Fruit fly (Drosophila melanogaster) whole organism, embryonic: ENCODE measurements around the gene CG13671.
A peak's percentile ranks its signal among the peaks of the same experiment; 100 is the strongest.

Experiments
- CG1024 ChIP-seq: fragments of 200-800 bp; sonication (Bioruptor generic); IDR thresholded peaks from 2 replicates; pipeline ENCODE4 v1.3.6; 2022; ENCODE audit warnings: missing biosample characterization, missing genetic modification characterization
- CG10654 ChIP-seq: fragments of 200-800 bp; sonication (Bioruptor generic); optimal IDR thresholded peaks from 2 replicates; lab custom pipeline; 2016; ENCODE audit warnings: missing biosample characterization, missing genetic modification characterization
- CG11085 ChIP-seq: fragments of 200-800 bp; sonication (Bioruptor generic); IDR thresholded peaks from 2 replicates; pipeline ENCODE4 v1.3.6; 2022; ENCODE audit warnings: missing biosample characterization, missing genetic modification characterization
- CG13287 ChIP-seq: fragments of 200-800 bp; sonication (Bioruptor generic); IDR thresholded peaks from 2 replicates; pipeline ENCODE4 v1.3.6; 2022; ENCODE audit warnings: missing biosample characterization, missing genetic modification characterization; ENCODE audit not compliant: partially characterized antibody
- CG13296 ChIP-seq: fragments of 200-800 bp; sonication (Bioruptor generic); optimal IDR thresholded peaks from 3 replicates; lab custom pipeline; 2018; ENCODE audit warnings: missing biosample characterization, mild to moderate bottlenecking, missing genetic modification characterization
- CG14667 ChIP-seq: fragments of 200-800 bp; sonication (Bioruptor generic); IDR thresholded peaks from 2 replicates; pipeline ENCODE4 v1.3.6; 2022; ENCODE audit warnings: missing biosample characterization, missing genetic modification characterization
- CG15479 ChIP-seq: fragments of 200-800 bp; sonication (Bioruptor generic); optimal IDR thresholded peaks from 3 replicates; lab custom pipeline; 2019; ENCODE audit warnings: missing biosample characterization, mild to moderate bottlenecking, missing genetic modification characterization, moderate library complexity
- CG17568 ChIP-seq: fragments of 200-800 bp; sonication (Bioruptor generic); optimal IDR thresholded peaks from 2 replicates; lab custom pipeline; 2018; ENCODE audit warnings: missing biosample characterization, mild to moderate bottlenecking, missing genetic modification characterization, moderate library complexity
- CG17912 ChIP-seq: fragments of 200-800 bp; sonication (Bioruptor generic); optimal IDR thresholded peaks from 2 replicates; lab custom pipeline; 2018; ENCODE audit warnings: missing biosample characterization, mild to moderate bottlenecking, missing genetic modification characterization
- CG18011 ChIP-seq: fragments of 200-800 bp; sonication (Bioruptor generic); optimal IDR thresholded peaks from 2 replicates; lab custom pipeline; 2017; ENCODE audit warnings: missing biosample characterization, missing genetic modification characterization, mild to moderate bottlenecking, moderate library complexity, missing genotype
- CG18619 ChIP-seq: fragments of 200-800 bp; sonication (Bioruptor generic); optimal IDR thresholded peaks from 3 replicates; lab custom pipeline; 2017; ENCODE audit warnings: missing biosample characterization, mild to moderate bottlenecking, missing genetic modification characterization
- CG30431 ChIP-seq: fragments of 200-800 bp; sonication (Bioruptor generic); optimal IDR thresholded peaks from 2 replicates; lab custom pipeline; 2017; ENCODE audit warnings: missing biosample characterization, missing genetic modification characterization
- CG3407 ChIP-seq: fragments of 200-800 bp; sonication (Bioruptor generic); optimal IDR thresholded peaks from 2 replicates; lab custom pipeline; 2018; ENCODE audit warnings: missing biosample characterization, mild to moderate bottlenecking, missing genetic modification characterization
- CG34376 ChIP-seq: fragments of 200-800 bp; sonication (Bioruptor generic); optimal IDR thresholded peaks from 2 replicates; lab custom pipeline; 2018; ENCODE audit warnings: missing biosample characterization, mild to moderate bottlenecking, missing genetic modification characterization
- CG4820 ChIP-seq: fragments of 200-800 bp; sonication (Bioruptor generic); optimal IDR thresholded peaks from 3 replicates; lab custom pipeline; 2016; ENCODE audit warnings: missing biosample characterization, missing genetic modification characterization
- CG6654 ChIP-seq: fragments of 200-800 bp; sonication (Bioruptor generic); optimal IDR thresholded peaks from 2 replicates; lab custom pipeline; 2017; ENCODE audit warnings: missing biosample characterization, mild to moderate bottlenecking, missing genetic modification characterization
- CG6765 ChIP-seq: fragments of 200-800 bp; sonication (Bioruptor generic); optimal IDR thresholded peaks from 3 replicates; lab custom pipeline; 2017; ENCODE audit warnings: missing biosample characterization, mild to moderate bottlenecking, missing genetic modification characterization
- CG7745 ChIP-seq: fragments of 200-800 bp; sonication (Bioruptor generic); optimal IDR thresholded peaks from 2 replicates; lab custom pipeline; 2018; ENCODE audit warnings: missing biosample characterization, mild to moderate bottlenecking, missing genetic modification characterization, moderate library complexity
- D ChIP-seq, 2 experiments: fragments of 200-800 bp in 1 of 2; fragments of >200 bp in 1 of 2; sonication (Bioruptor generic) in 1 of 2; optimal IDR thresholded peaks; 2 replicates in 1 of 2; 3 replicates in 1 of 2; lab custom pipeline; 2017; ENCODE audit warnings: mild to moderate bottlenecking in 1 of 2, missing biosample characterization in 1 of 2, missing genetic modification characterization in 1 of 2, missing genetic modification reagents in 1 of 2
- D19A ChIP-seq: fragments of 200-800 bp; optimal IDR thresholded peaks from 3 replicates; lab custom pipeline; 2019; ENCODE audit warnings: missing biosample characterization, mild to moderate bottlenecking, missing genetic modification characterization, moderate library complexity
- D19B ChIP-seq: fragments of 200-800 bp; sonication (Bioruptor generic); optimal IDR thresholded peaks from 2 replicates; lab custom pipeline; 2017; ENCODE audit warnings: missing biosample characterization, mild to moderate bottlenecking, missing genetic modification characterization
- Fer1 ChIP-seq: fragments of 200-800 bp; sonication (Bioruptor generic); optimal IDR thresholded peaks from 2 replicates; lab custom pipeline; 2017; ENCODE audit warnings: missing biosample characterization, mild to moderate bottlenecking, missing genetic modification characterization
- HHEX ChIP-seq: fragments of 200-800 bp; sonication (Bioruptor generic); optimal IDR thresholded peaks from 3 replicates; lab custom pipeline; 2017; ENCODE audit warnings: missing biosample characterization, mild to moderate bottlenecking, missing genetic modification characterization, missing genetic modification reagents
- HmgZ ChIP-seq: fragments of 200-800 bp; sonication (Bioruptor generic); optimal IDR thresholded peaks from 2 replicates; lab custom pipeline; 2018; ENCODE audit warnings: missing biosample characterization, mild to moderate bottlenecking, missing genetic modification characterization
- Hmx ChIP-seq: fragments of 200-800 bp; sonication (Bioruptor generic); optimal IDR thresholded peaks from 2 replicates; lab custom pipeline; 2016; ENCODE audit warnings: missing biosample characterization, missing genetic modification characterization
- Hr3 ChIP-seq: fragments of 200-800 bp; sonication (Bioruptor generic); optimal IDR thresholded peaks from 3 replicates; lab custom pipeline; 2016; ENCODE audit warnings: missing biosample characterization, missing genetic modification characterization
- MTF-1 ChIP-seq: fragments of 200-800 bp; sonication (Bioruptor generic); optimal IDR thresholded peaks from 2 replicates; lab custom pipeline; 2018; ENCODE audit warnings: missing biosample characterization, mild to moderate bottlenecking, missing genetic modification characterization, borderline replicate concordance
- Xrp1 ChIP-seq: fragments of 200-800 bp; sonication (Bioruptor generic); IDR thresholded peaks from 2 replicates; pipeline ENCODE4 v1.3.6; 2022; ENCODE audit warnings: missing biosample characterization, missing genetic modification characterization
- ac ChIP-seq: fragments of 200-800 bp; sonication (Bioruptor generic); optimal IDR thresholded peaks from 3 replicates; lab custom pipeline; 2017; ENCODE audit warnings: missing biosample characterization, mild to moderate bottlenecking, missing genetic modification characterization
- amos ChIP-seq: fragments of 200-800 bp; sonication (Bioruptor generic); IDR thresholded peaks from 2 replicates; pipeline ENCODE4 v1.3.6; 2022; ENCODE audit warnings: missing biosample characterization, missing genetic modification characterization; ENCODE audit not compliant: partially characterized antibody
- crp ChIP-seq, 2 experiments: fragments of 200-800 bp; sonication (Bioruptor generic); optimal IDR thresholded peaks; 2 replicates in 1 of 2; 3 replicates in 1 of 2; lab custom pipeline; 2017; ENCODE audit warnings: missing biosample characterization in 2 of 2, missing genetic modification characterization in 2 of 2, mild to moderate bottlenecking in 1 of 2, moderate library complexity in 1 of 2
- fd64A ChIP-seq: fragments of 200-800 bp; sonication (Bioruptor generic); optimal IDR thresholded peaks from 3 replicates; lab custom pipeline; 2018; ENCODE audit warnings: missing biosample characterization, mild to moderate bottlenecking, missing genetic modification characterization
- gem ChIP-seq: fragments of 200-800 bp; sonication (Bioruptor generic); optimal IDR thresholded peaks from 2 replicates; lab custom pipeline; 2019; ENCODE audit warnings: missing biosample characterization, mild to moderate bottlenecking, missing genetic modification characterization, moderate library complexity
- gsb ChIP-seq: fragments of 200-800 bp; sonication (Bioruptor generic); IDR thresholded peaks from 2 replicates; pipeline ENCODE4 v1.3.6; 2022; ENCODE audit warnings: missing biosample characterization, missing genetic modification characterization
- h ChIP-seq: fragments of >200 bp; optimal IDR thresholded peaks from 2 replicates; lab custom pipeline; 2017
- lmd ChIP-seq: fragments of 200-800 bp; sonication (Bioruptor generic); IDR thresholded peaks from 2 replicates; pipeline ENCODE4 v1.3.6; 2022; ENCODE audit warnings: missing biosample characterization, missing genetic modification characterization
- mirr ChIP-seq: fragments of 200-800 bp; sonication (Bioruptor generic); optimal IDR thresholded peaks from 3 replicates; lab custom pipeline; 2018; ENCODE audit warnings: missing biosample characterization, mild to moderate bottlenecking, missing genetic modification characterization
- peb ChIP-seq: fragments of 200-800 bp; sonication (Bioruptor generic); IDR thresholded peaks from 2 replicates; pipeline ENCODE4 v1.3.6; 2022; ENCODE audit warnings: missing biosample characterization, missing genetic modification characterization
- pros ChIP-seq: fragments of 200-800 bp; sonication (Bioruptor generic); optimal IDR thresholded peaks from 3 replicates; lab custom pipeline; 2019; ENCODE audit warnings: missing biosample characterization, mild to moderate bottlenecking, missing genetic modification characterization, moderate library complexity
- pum ChIP-seq: fragments of 200-800 bp; sonication (Bioruptor generic); optimal IDR thresholded peaks from 2 replicates; lab custom pipeline; 2016; ENCODE audit warnings: missing biosample characterization, missing genetic modification characterization
- rib ChIP-seq: fragments of 200-800 bp; sonication (Bioruptor generic); IDR thresholded peaks from 2 replicates; pipeline ENCODE4 v1.3.6; 2022; ENCODE audit warnings: missing biosample characterization, missing genetic modification characterization
- schlank ChIP-seq: fragments of 200-800 bp; sonication (Bioruptor generic); optimal IDR thresholded peaks from 2 replicates; lab custom pipeline; 2018; ENCODE audit warnings: missing biosample characterization, mild to moderate bottlenecking, missing genetic modification characterization
- slbo ChIP-seq: fragments of 200-800 bp; sonication (Bioruptor generic); IDR thresholded peaks from 2 replicates; pipeline ENCODE4 v1.3.6; 2022; ENCODE audit warnings: missing biosample characterization, missing genetic modification characterization
- slou ChIP-seq: fragments of 200-800 bp; sonication (Bioruptor generic); optimal IDR thresholded peaks from 3 replicates; lab custom pipeline; 2016; ENCODE audit warnings: missing biosample characterization, missing genetic modification characterization
- sob ChIP-seq: fragments of 200-800 bp; sonication (Bioruptor generic); IDR thresholded peaks from 2 replicates; pipeline ENCODE4 v1.3.6; 2022; ENCODE audit warnings: missing biosample characterization, missing genetic modification characterization
- sqz ChIP-seq: fragments of 200-800 bp; sonication (Bioruptor generic); optimal IDR thresholded peaks from 3 replicates; lab custom pipeline; 2018; ENCODE audit warnings: missing biosample characterization, mild to moderate bottlenecking, missing genetic modification characterization
- tll ChIP-seq, 2 experiments: fragments of 200-800 bp in 1 of 2; fragments of >200 bp in 1 of 2; sonication (Bioruptor generic) in 1 of 2; optimal IDR thresholded peaks; 2 replicates each; lab custom pipeline; 2017 to 2019; ENCODE audit warnings: missing biosample characterization in 2 of 2, missing genetic modification characterization in 2 of 2, mild to moderate bottlenecking in 1 of 2, moderate library complexity in 1 of 2
- toy ChIP-seq: fragments of 200-800 bp; sonication (Bioruptor generic); IDR thresholded peaks from 2 replicates; pipeline ENCODE4 v1.3.6; 2022; ENCODE audit warnings: missing biosample characterization, missing genetic modification characterization
- vnd ChIP-seq: fragments of 200-800 bp; sonication (Bioruptor generic); IDR thresholded peaks from 3 replicates; pipeline ENCODE4 v1.3.6; 2022; ENCODE audit warnings: missing biosample characterization, missing genetic modification characterization; ENCODE audit not compliant: partially characterized antibody

The CG13671 gene

DNA sequence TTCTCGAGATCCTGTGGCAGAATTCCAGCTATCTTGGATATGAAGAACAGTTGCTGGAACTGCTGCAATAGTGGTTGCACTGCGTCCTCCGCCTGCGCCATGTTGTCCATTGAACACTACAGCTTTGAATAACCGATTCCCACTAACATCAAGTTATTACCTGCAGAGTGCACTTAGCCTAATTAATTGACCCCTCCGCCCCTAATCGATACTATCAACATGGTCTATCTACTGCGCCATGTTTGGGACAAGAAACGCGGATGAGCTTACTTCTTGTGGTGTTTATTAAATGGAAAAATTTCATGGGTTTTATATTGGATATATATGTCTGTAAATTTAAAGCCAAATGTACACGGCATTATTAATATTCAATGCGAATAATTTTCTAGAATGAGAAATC, 7.0 kb downstream of the CG13671 start, which contains the start of gene Gr66a:
TSS of gene Gr66a (minus strand) at position 101 of the 400 bp plus-strand sequence.
- TF ChIP-seq toy (GFP tag; lab: Robert Waterston, UW) (no peak), slbo (GFP tag; lab: Robert Waterston, UW) (no peak), D (optimal IDR thresholded peaks at IDR 0.05; lab: Kevin White, UChicago) (no peak), D (GFP tag; optimal IDR thresholded peaks at IDR 0.05; lab: Kevin White, UChicago) (no peak), sob (GFP tag; lab: Robert Waterston, UW) (no peak), lmd (GFP tag; lab: Robert Waterston, UW) (no peak), Hr3 (GFP tag; lab: Kevin White, UChicago) (no peak), CG17912 (GFP tag; lab: Kevin White, UChicago) (no peak), CG15479 (no peak), MTF-1 (GFP tag; lab: Kevin White, UChicago) (no peak)

DNA sequence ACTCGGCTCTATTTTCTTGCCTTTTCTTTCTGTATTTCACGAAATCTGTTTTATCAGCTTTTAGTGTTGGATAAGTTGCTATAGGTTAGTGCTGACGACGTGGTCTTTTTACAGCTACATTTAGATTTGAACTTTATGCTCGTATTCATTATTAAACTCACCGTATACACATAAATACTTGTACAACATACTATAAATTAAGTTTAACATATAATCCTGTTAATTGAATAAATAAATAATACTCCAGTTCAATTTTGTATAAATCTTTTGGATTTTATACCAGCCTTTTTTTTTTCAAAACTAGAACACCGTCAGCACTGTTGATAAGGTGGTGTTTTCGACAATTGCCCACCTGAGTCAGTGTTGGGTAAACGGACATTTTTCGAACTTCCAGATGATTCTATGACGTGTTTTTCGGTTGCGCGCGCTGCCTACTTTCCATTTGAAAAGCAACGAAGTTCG, 9.1 kb downstream of the CG13671 start, which contains the start of gene BI-1:
TSS of gene BI-1 (minus strand) at position 51 of the 462 bp plus-strand sequence.
- TF ChIP-seq Fer1 (GFP tag; lab: Kevin White, UChicago) (peak; percentile 78), CG18619 (peak; percentile 24), gem (peak; percentile 75), CG6654 (no peak), tll (GFP tag; optimal IDR thresholded peaks at IDR 0.05; lab: Kevin White, UChicago) (no peak), CG7745 (no peak), CG13296 (no peak), CG4820 (peak; percentile 66), CG30431 (GFP tag; lab: Kevin White, UChicago) (no peak), Xrp1 (GFP tag; lab: Robert Waterston, UW) (peak; percentile 47), CG18011 (peak; percentile 49), CG11085 (GFP tag; lab: Robert Waterston, UW) (no peak), HHEX (GFP tag; lab: Kevin White, UChicago) (peak; percentile 51), crp (GFP tag; optimal IDR thresholded peaks at IDR 0.05; lab: Kevin White, UChicago) (peak; percentile 2 to 83), D19B (GFP tag; lab: Kevin White, UChicago) (peak; percentile 58), fd64A (GFP tag; lab: Kevin White, UChicago) (no peak), vnd (no peak), gsb (no peak), CG17568 (GFP tag; lab: Kevin White, UChicago) (peak; percentile 4), ac (GFP tag; lab: Kevin White, UChicago) (no peak), h (lab: Kevin White, UChicago) (no peak), CG3407 (GFP tag; lab: Kevin White, UChicago) (peak; percentile 9), Hmx (GFP tag; lab: Kevin White, UChicago) (peak; percentile 30), CG14667 (GFP tag; lab: Robert Waterston, UW) (no peak), CG10654 (GFP tag; lab: Kevin White, UChicago) (peak; percentile 65), pros (no peak), CG1024 (no peak), HmgZ (tag; lab: Kevin White, UChicago) (peak; percentile 73), mirr (GFP tag; lab: Kevin White, UChicago) (peak; percentile 33), rib (no peak), D19A (tag; lab: Kevin White, UChicago) (no peak), CG13287 (GFP tag; lab: Robert Waterston, UW) (no peak), CG6765 (GFP tag; lab: Kevin White, UChicago) (peak; percentile 56), sqz (GFP tag; lab: Kevin White, UChicago) (no peak), slou (GFP tag; lab: Kevin White, UChicago) (peak; percentile 51), CG34376 (GFP tag; lab: Kevin White, UChicago) (peak; percentile 82), pum (peak; percentile 51), peb (GFP tag; lab: Robert Waterston, UW) (no peak), schlank (no peak), amos (GFP tag; lab: Robert Waterston, UW) (0 out of 2 replicates have a peak, but pooled peaks have one; percentile 10)
